Worm (Caenorhabditis elegans): ENCODE measurements around the gene ctsa-1.1.

DNA sequence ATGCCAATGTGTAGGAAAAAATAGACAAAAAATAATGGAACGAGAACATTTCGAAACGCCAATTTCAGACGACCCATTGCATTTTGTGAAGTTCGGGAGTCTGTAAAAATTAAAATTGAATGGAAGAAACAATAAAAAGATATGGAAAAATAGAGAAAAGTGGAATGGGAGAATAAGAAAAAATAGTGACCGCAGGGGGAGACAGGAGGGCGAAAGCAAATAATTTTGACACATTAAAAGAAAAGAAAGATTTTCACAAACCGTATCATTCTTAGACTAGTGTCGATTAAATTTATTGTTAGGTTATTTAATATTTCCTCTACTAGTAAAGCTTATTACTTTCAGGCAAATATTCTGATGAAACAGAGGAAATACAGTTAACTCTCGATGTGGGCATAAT is 3.6 kb upstream of the ctsa-1.1 start, which contains the start of gene F41C3.11:
- TF ChIP-seq flt-1 (GFP tag; IDR thresholded peaks at IDR 0.05), result no peak
- TF ChIP-seq ama-1 (optimal IDR thresholded peaks at IDR 0.05), result no peak
- TF ChIP-seq sea-1 (GFP tag; conservative IDR thresholded peaks at IDR 0.05), result no peak
- TF ChIP-seq scrt-1 (GFP tag; IDR thresholded peaks at IDR 0.05), result no peak
- TF ChIP-seq B0310.2 (tag; optimal IDR thresholded peaks at IDR 0.05), result no peak
- TF ChIP-seq tbx-37 (GFP tag; conservative IDR thresholded peaks at IDR 0.05), result no peak
